Fruit fly (Drosophila melanogaster): ENCODE measurements around the gene CG33061.

DNA sequence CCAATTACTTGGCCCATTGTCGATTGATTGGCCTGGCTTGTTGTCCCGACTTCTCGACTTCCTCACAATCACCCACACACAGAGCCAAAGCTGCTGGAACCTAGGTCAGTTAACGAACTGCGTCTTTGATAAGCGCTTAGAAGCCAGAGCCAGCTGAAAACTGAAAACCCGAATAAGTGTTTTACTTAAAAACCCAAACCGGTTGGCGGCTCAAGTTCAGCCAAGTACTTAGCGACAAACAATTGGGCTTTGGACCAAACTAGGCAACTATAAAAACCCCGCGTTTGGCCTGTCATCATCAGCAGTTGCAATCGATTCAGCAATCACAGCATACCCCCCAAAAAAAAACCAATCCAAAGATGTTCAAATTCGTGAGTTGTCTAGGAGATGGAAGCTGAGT, 6.2 kb upstream of the CG33061 start, which contains the start of gene CG13059:
- no peak for TF ChIP-seq Mnt (GFP tag; optimal IDR thresholded peaks at IDR 0.05)
- TF ChIP-seq cnc (optimal IDR thresholded peaks at IDR 0.05): no peak
- TF ChIP-seq Crg-1 (GFP tag; optimal IDR thresholded peaks at IDR 0.05): no peak
- no peak for TF ChIP-seq ovo (GFP tag; optimal IDR thresholded peaks at IDR 0.05)
- no peak for TF ChIP-seq CG12768 (GFP tag; optimal IDR thresholded peaks at IDR 0.05)
- no peak for TF ChIP-seq Clk (GFP tag; optimal IDR thresholded peaks at IDR 0.05)
- TF ChIP-seq CG7101 (tag; optimal IDR thresholded peaks at IDR 0.05): no peak
- no peak for TF ChIP-seq CG33017 (tag; optimal IDR thresholded peaks at IDR 0.05)
- TF ChIP-seq kay (GFP tag; ENCODE audit: borderline replicate concordance): no peak
- no peak for TF ChIP-seq CG5204 (GFP tag; optimal IDR thresholded peaks at IDR 0.05)

Measured in whole organism, adult.